Worm (Caenorhabditis elegans): ENCODE results near the gene ddn-2.

- TF ChIP-seq unc-62 (GFP tag; optimal IDR thresholded peaks at IDR 0.05) (no peak), nhr-237 (tag; optimal IDR thresholded peaks at IDR 0.05) (no peak), lin-39 (tag; optimal IDR thresholded peaks at IDR 0.05) (no peak), elt-1 (tag; optimal IDR thresholded peaks at IDR 0.05) (no peak), pqm-1 (tag; optimal IDR thresholded peaks at IDR 0.05) (no peak), ceh-82 (tag; optimal IDR thresholded peaks at IDR 0.05) (no peak), R02D3.7 (tag; optimal IDR thresholded peaks at IDR 0.05) (no peak), zag-1 (tag; optimal IDR thresholded peaks at IDR 0.05) (no peak), ama-1 (optimal IDR thresholded peaks at IDR 0.05) (no peak), nhr-28 (tag; optimal IDR thresholded peaks at IDR 0.05) (no peak)
Measured at ce11 chrII:12907070-12907469, 1.8 kb upstream of the ddn-2 start, which contains the start of gene nspb-11.

Data from whole organism, L3 larva.